Fruit fly (Drosophila melanogaster) whole organism, wandering third instar larva: ENCODE results near the gene CSN5.

Experiments used
- Abd-B ChIP-seq: fragments of >200 bp; optimal IDR thresholded peaks from 2 replicates; lab custom pipeline; 2017; ENCODE audit warnings: missing biosample characterization, missing genetic modification characterization
- GATAd ChIP-seq: sonication (Bioruptor generic); optimal IDR thresholded peaks from 2 replicates; lab custom pipeline; 2016; ENCODE audit warnings: missing biosample characterization, missing genetic modification characterization
- Hr78 ChIP-seq: fragments of >200 bp; optimal IDR thresholded peaks from 2 replicates; lab custom pipeline; 2017; ENCODE audit warnings: missing biosample characterization, missing genetic modification characterization
- Hr83 ChIP-seq: fragments of 200-300 bp; sonication (Bioruptor generic); optimal IDR thresholded peaks from 2 replicates; lab custom pipeline; 2016; ENCODE audit warnings: missing biosample characterization, mild to moderate bottlenecking, missing genetic modification characterization, moderate library complexity; ENCODE audit not compliant: poor library complexity, severe bottlenecking
- Jra ChIP-seq: sonication (Bioruptor generic); optimal IDR thresholded peaks from 2 replicates; lab custom pipeline; 2016; ENCODE audit warnings: missing biosample characterization, missing genetic modification characterization
- Mio ChIP-seq: sonication (Bioruptor generic); optimal IDR thresholded peaks from 2 replicates; lab custom pipeline; 2016; ENCODE audit warnings: missing biosample characterization, missing genetic modification characterization
- N ChIP-seq: fragments of >200 bp; optimal IDR thresholded peaks from 2 replicates; lab custom pipeline; 2018; ENCODE audit warnings: missing biosample characterization, missing external identifiers, missing genetic modification characterization
- psq ChIP-seq: fragments of 200-800 bp; sonication (Bioruptor generic); optimal IDR thresholded peaks from 3 replicates; lab custom pipeline; 2017; ENCODE audit warnings: missing biosample characterization, mild to moderate bottlenecking, missing genetic modification characterization, moderate library complexity

- TF ChIP-seq Mio (GFP tag; lab: Kevin White, UChicago) (no peak), GATAd (GFP tag; lab: Kevin White, UChicago) (no peak), Hr78 (no peak), Abd-B (GFP tag; lab: Kevin White, UChicago) (no peak), N (GFP tag; lab: Kevin White, UChicago) (no peak), Jra (GFP tag; lab: Kevin White, UChicago) (no peak), psq (GFP tag; lab: Kevin White, UChicago) (no peak), Hr83 (GFP tag; lab: Kevin White, UChicago) (no peak)
These were observed 29.0 kb downstream of the CSN5 start, which contains the start of gene Gr89a for dm6 chr3R:16498859-16499258.
